Worm (Caenorhabditis elegans) whole organism, mixed stage, embryonic: ENCODE measurements around the gene T28F3.5.

Source experiments
- M03D4.4 ChIP-seq: sonication (generic microtip); optimal IDR thresholded peaks from 2 replicates; lab custom pipeline; 2017; ENCODE audit warnings: mild to moderate bottlenecking, missing genetic modification characterization, missing compliant biosample characterization
- ceh-39 ChIP-seq: fragments of 150-350 bp; optimal IDR thresholded peaks from 2 replicates; lab custom pipeline; 2014; ENCODE audit warnings: missing biosample characterization, missing genetic modification characterization
- ceh-43 ChIP-seq: fragments of 200-800 bp; sonication (Bioruptor generic); optimal IDR thresholded peaks from 2 replicates; lab custom pipeline; 2018; ENCODE audit warnings: mild to moderate bottlenecking, missing genetic modification characterization, moderate library complexity, missing compliant biosample characterization
- ceh-83 ChIP-seq: fragments of 200-800 bp; sonication (Bioruptor generic); optimal IDR thresholded peaks from 2 replicates; lab custom pipeline; 2018; ENCODE audit warnings: mild to moderate bottlenecking, missing genetic modification characterization, missing compliant biosample characterization
- ces-1 ChIP-seq: fragments of 150-350 bp; optimal IDR thresholded peaks from 2 replicates; lab custom pipeline; 2014; ENCODE audit warnings: missing biosample characterization, missing genetic modification reagents, missing genetic modification characterization
- cnd-1 ChIP-seq: fragments of 200-800 bp; sonication (Bioruptor generic); optimal IDR thresholded peaks from 2 replicates; lab custom pipeline; 2018; ENCODE audit warnings: mild to moderate bottlenecking, missing genetic modification characterization, missing compliant biosample characterization
- drap-1 ChIP-seq: fragments of 200-800 bp; sonication (Bioruptor generic); optimal IDR thresholded peaks from 3 replicates; lab custom pipeline; 2018; ENCODE audit warnings: mild to moderate bottlenecking, missing genetic modification characterization, missing compliant biosample characterization
- elt-1 ChIP-seq: sonication (generic microtip); optimal IDR thresholded peaks from 2 replicates; lab custom pipeline; 2017; ENCODE audit warnings: missing genetic modification characterization, mild to moderate bottlenecking, missing compliant biosample characterization, antibody characterized with exemption, moderate library complexity, borderline replicate concordance; ENCODE audit not compliant: insufficient read depth
- elt-3 ChIP-seq: fragments of 150-350 bp; optimal IDR thresholded peaks from 2 replicates; lab custom pipeline; 2014; ENCODE audit warnings: missing biosample characterization, missing genetic modification characterization
- flh-1 ChIP-seq: fragments of 200-800 bp; sonication (Bioruptor generic); optimal IDR thresholded peaks from 2 replicates; lab custom pipeline; 2018; ENCODE audit warnings: mild to moderate bottlenecking, missing genetic modification characterization, moderate library complexity, missing compliant biosample characterization
- ham-2 ChIP-seq: fragments of 200-800 bp; sonication (Bioruptor generic); optimal IDR thresholded peaks from 2 replicates; lab custom pipeline; 2018; ENCODE audit warnings: mild to moderate bottlenecking, missing genetic modification characterization, missing compliant biosample characterization
- hlh-1 ChIP-seq: fragments of 150-350 bp; optimal IDR thresholded peaks from 2 replicates; lab custom pipeline; 2014; ENCODE audit warnings: missing biosample characterization, missing genetic modification reagents, missing genetic modification characterization
- lin-13 ChIP-seq: fragments of 150-350 bp; optimal IDR thresholded peaks from 2 replicates; lab custom pipeline; 2014; ENCODE audit warnings: missing biosample characterization, missing genetic modification characterization
- lin-32 ChIP-seq: fragments of 200-800 bp; sonication (Bioruptor generic); optimal IDR thresholded peaks from 2 replicates; lab custom pipeline; 2018; ENCODE audit warnings: mild to moderate bottlenecking, missing genetic modification characterization, missing compliant biosample characterization
- lsy-2 ChIP-seq: fragments of 150-350 bp; optimal IDR thresholded peaks from 2 replicates; lab custom pipeline; 2014; ENCODE audit warnings: missing biosample characterization, missing genetic modification characterization
- mab-5 ChIP-seq: fragments of 150-350 bp; optimal IDR thresholded peaks from 2 replicates; lab custom pipeline; 2014; ENCODE audit warnings: missing biosample characterization, missing genetic modification characterization
- mep-1 ChIP-seq: fragments of 150-350 bp; optimal IDR thresholded peaks from 2 replicates; lab custom pipeline; 2017; ENCODE audit warnings: missing biosample characterization, missing genetic modification reagents, missing genetic modification characterization, inconsistent platforms
- mls-2 ChIP-seq: sonication (generic microtip); optimal IDR thresholded peaks from 2 replicates; lab custom pipeline; 2016; ENCODE audit warnings: mild to moderate bottlenecking, missing genetic modification characterization, moderate library complexity, missing compliant biosample characterization
- nhr-12 ChIP-seq: fragments of 150-350 bp; optimal IDR thresholded peaks from 2 replicates; lab custom pipeline; 2014; ENCODE audit warnings: missing biosample characterization, missing genetic modification characterization
- nhr-2 ChIP-seq: fragments of 150-350 bp; optimal IDR thresholded peaks from 2 replicates; lab custom pipeline; 2014; ENCODE audit warnings: missing biosample characterization, missing genetic modification characterization
- nhr-237 ChIP-seq: fragments of 150-350 bp; optimal IDR thresholded peaks from 2 replicates; lab custom pipeline; 2014; ENCODE audit warnings: missing biosample characterization, missing genetic modification characterization
- nhr-76 ChIP-seq: sonication (generic microtip); optimal IDR thresholded peaks from 2 replicates; lab custom pipeline; 2017; ENCODE audit warnings: missing biosample characterization, missing genetic modification characterization
- pha-4 ChIP-seq: fragments of 150-350 bp; optimal IDR thresholded peaks from 2 replicates; lab custom pipeline; 2018; ENCODE audit warnings: missing biosample characterization, missing genetic modification reagents, missing genetic modification characterization
- snpc-4 ChIP-seq: fragments of 150-350 bp; optimal IDR thresholded peaks from 2 replicates; lab custom pipeline; 2014; ENCODE audit warnings: missing biosample characterization, missing genetic modification characterization
- sptf-1 ChIP-seq: sonication (generic microtip); optimal IDR thresholded peaks from 2 replicates; lab custom pipeline; 2017; ENCODE audit warnings: mild to moderate bottlenecking, missing genetic modification characterization, moderate library complexity, missing compliant biosample characterization
- tbx-8 ChIP-seq: fragments of 200-800 bp; sonication (Bioruptor generic); optimal IDR thresholded peaks from 2 replicates; lab custom pipeline; 2018; ENCODE audit warnings: mild to moderate bottlenecking, missing genetic modification characterization, moderate library complexity, missing compliant biosample characterization
- unc-120 ChIP-seq: sonication (generic microtip); optimal IDR thresholded peaks from 2 replicates; lab custom pipeline; 2017; ENCODE audit warnings: missing genetic modification characterization, missing compliant biosample characterization; ENCODE audit not compliant: poor library complexity, severe bottlenecking
- unc-39 ChIP-seq: fragments of 150-350 bp; optimal IDR thresholded peaks from 2 replicates; lab custom pipeline; 2014; ENCODE audit warnings: missing biosample characterization, missing genetic modification characterization
- unc-62 ChIP-seq: fragments of 150-350 bp; optimal IDR thresholded peaks from 2 replicates; lab custom pipeline; 2014; ENCODE audit warnings: missing biosample characterization, missing genetic modification reagents, missing genetic modification characterization
- ztf-11 ChIP-seq: fragments of 150-350 bp; optimal IDR thresholded peaks from 2 replicates; lab custom pipeline; 2014; ENCODE audit warnings: missing biosample characterization, missing genetic modification characterization

Gene T28F3.5

ce11 chrIV:17269042-17269441 lies 25.5 kb upstream of the T28F3.5 start, which contains the start of gene atgp-1:
Gene atgp-1, plus strand, starts transcription at chrIV:17269342.
- TF ChIP-seq unc-39 (tag; lab: Kevin White, UChicago) (no peak), flh-1 (GFP tag; lab: Kevin White, UChicago) (no peak), lsy-2 (no peak), cnd-1 (no peak), lin-32 (GFP tag; lab: Kevin White, UChicago) (no peak), nhr-2 (tag; lab: Kevin White, UChicago) (no peak), elt-3 (no peak), ham-2 (GFP tag; lab: Kevin White, UChicago) (no peak), nhr-76 (no peak), mab-5 (no peak), ztf-11 (tag; lab: Kevin White, UChicago) (no peak), unc-120 (tag; lab: Kevin White, UChicago) (no peak), drap-1 (no peak), lin-13 (no peak), elt-1 (tag; lab: Kevin White, UChicago) (no peak), nhr-237 (tag; lab: Kevin White, UChicago) (no peak), ceh-83 (GFP tag; lab: Kevin White, UChicago) (no peak), hlh-1 (tag; lab: Kevin White, UChicago) (no peak), nhr-12 (tag; lab: Kevin White, UChicago) (no peak), snpc-4 (tag; lab: Kevin White, UChicago) (no peak)

ce11 chrIV:17269702-17270101 lies 24.9 kb upstream of the T28F3.5 start:
- TF ChIP-seq nhr-2 (tag; lab: Kevin White, UChicago) (peak; percentile 80), ztf-11 (tag; lab: Kevin White, UChicago) (no peak), mab-5 (peak; percentile 44), ceh-39 (tag; lab: Kevin White, UChicago) (no peak), hlh-1 (tag; lab: Kevin White, UChicago) (peak; percentile 66), snpc-4 (tag; lab: Kevin White, UChicago) (no peak), elt-1 (tag; lab: Kevin White, UChicago) (no peak), unc-62 (GFP tag; lab: Kevin White, UChicago) (peak; percentile 99), ham-2 (GFP tag; lab: Kevin White, UChicago) (no peak)

- TF ChIP-seq elt-3 (no peak), unc-120 (tag; lab: Kevin White, UChicago) (no peak)
Measured at ce11 chrIV:17273602-17274110, 20.9 kb upstream of the T28F3.5 start, which contains the start of gene gln-5. Gene gln-5, minus strand, starts transcription at chrIV:17273652.

ce11 chrIV:17275281-17275680 lies 19.3 kb upstream of the T28F3.5 start, which contains the start of gene lhfp-4:
Gene lhfp-4, plus strand, starts transcription at chrIV:17275581.
- TF ChIP-seq unc-62 (GFP tag; lab: Kevin White, UChicago) (no peak), elt-3 (no peak), sptf-1 (no peak), M03D4.4 (tag; lab: Kevin White, UChicago) (no peak), mep-1 (tag; lab: Kevin White, UChicago) (no peak), flh-1 (GFP tag; lab: Kevin White, UChicago) (no peak), snpc-4 (tag; lab: Kevin White, UChicago) (no peak), mls-2 (tag; lab: Kevin White, UChicago) (no peak), unc-39 (tag; lab: Kevin White, UChicago) (no peak), tbx-8 (no peak), lsy-2 (no peak), ztf-11 (tag; lab: Kevin White, UChicago) (no peak), nhr-76 (no peak), lin-13 (no peak), ceh-43 (GFP tag; lab: Kevin White, UChicago) (no peak), cnd-1 (no peak)

- no peak for TF ChIP-seq cnd-1
- TF ChIP-seq pha-4 (tag; lab: Kevin White, UChicago): no peak
- TF ChIP-seq lin-32 (GFP tag; lab: Kevin White, UChicago): no peak
- TF ChIP-seq tbx-8: no peak
- TF ChIP-seq ham-2 (GFP tag; lab: Kevin White, UChicago): no peak
- peak; percentile 92 for TF ChIP-seq elt-1 (tag; lab: Kevin White, UChicago)
- no peak for TF ChIP-seq nhr-237 (tag; lab: Kevin White, UChicago)
- peak; percentile 81 for TF ChIP-seq unc-62 (GFP tag; lab: Kevin White, UChicago)
- TF ChIP-seq ceh-39 (tag; lab: Kevin White, UChicago): peak; percentile 3
- no peak for TF ChIP-seq snpc-4 (tag; lab: Kevin White, UChicago)
- no peak for TF ChIP-seq flh-1 (GFP tag; lab: Kevin White, UChicago)
- no peak for TF ChIP-seq hlh-1 (tag; lab: Kevin White, UChicago)
- TF ChIP-seq nhr-2 (tag; lab: Kevin White, UChicago): peak; percentile 51
- TF ChIP-seq lsy-2: no peak
- TF ChIP-seq ceh-83 (GFP tag; lab: Kevin White, UChicago): no peak
- TF ChIP-seq ztf-11 (tag; lab: Kevin White, UChicago): no peak
- TF ChIP-seq unc-39 (tag; lab: Kevin White, UChicago): no peak
- no peak for TF ChIP-seq M03D4.4 (tag; lab: Kevin White, UChicago)
- TF ChIP-seq ces-1 (GFP tag; lab: Kevin White, UChicago): no peak
- TF ChIP-seq nhr-12 (tag; lab: Kevin White, UChicago): no peak
Measured at ce11 chrIV:17276705-17277458, 17.7 kb upstream of the T28F3.5 start, which contains the start of gene clec-196. Gene clec-196, plus strand, starts transcription at chrIV:17276956.
